Worm (Caenorhabditis elegans) whole organism, late embryonic: ENCODE data around the gene C33B4.2.

ENCODE experiments used
- ahr-1 ChIP-seq: sonication (generic microtip); optimal IDR thresholded peaks from 2 replicates; lab custom pipeline; 2016; ENCODE audit warnings: missing genetic modification characterization, missing compliant biosample characterization
- ama-1 ChIP-seq: fragments of 150-350 bp; optimal IDR thresholded peaks from 2 replicates; lab custom pipeline; 2014
- ceh-30 ChIP-seq: fragments of 150-350 bp; optimal IDR thresholded peaks from 2 replicates; lab custom pipeline; 2014; ENCODE audit warnings: missing biosample characterization, missing genetic modification characterization
- lin-11 ChIP-seq: fragments of 200-800 bp; sonication (Bioruptor generic); optimal IDR thresholded peaks from 2 replicates; lab custom pipeline; 2018; ENCODE audit warnings: mild to moderate bottlenecking, missing genetic modification characterization, missing compliant biosample characterization

- TF ChIP-seq ahr-1 (tag; lab: Kevin White, UChicago) (no peak), ceh-30 (tag; lab: Kevin White, UChicago) (no peak), lin-11 (tag; lab: Kevin White, UChicago) (no peak), ama-1 (lab: Kevin White, UChicago) (no peak)
Observed at ce11 chrII:11376598-11377108, 4.7 kb upstream of the C33B4.2 start.
